Fruit fly (Drosophila melanogaster) Kc167 (cell line): ENCODE measurements around the gene Reg-2.

ENCODE experiments used
- Myc ChIP-seq: fragments of >200 bp; optimal IDR thresholded peaks from 2 replicates; lab custom pipeline; 2017; ENCODE audit warnings: missing external identifiers
- Sin3A ChIP-seq: fragments of >200 bp; optimal IDR thresholded peaks from 2 replicates; lab custom pipeline; 2018; ENCODE audit warnings: missing external identifiers
- h ChIP-seq: fragments of >200 bp; optimal IDR thresholded peaks from 3 replicates; lab custom pipeline; 2018; ENCODE audit warnings: missing external identifiers
- insv ChIP-seq: fragments of >200 bp; optimal IDR thresholded peaks from 3 replicates; lab custom pipeline; 2018; ENCODE audit warnings: missing external identifiers
- psq ChIP-seq: fragments of >200 bp; optimal IDR thresholded peaks from 2 replicates; lab custom pipeline; 2017; ENCODE audit warnings: missing external identifiers
- ttk ChIP-seq: sonication (Bioruptor generic); optimal IDR thresholded peaks from 2 replicates; lab custom pipeline; 2017; ENCODE audit warnings: missing external identifiers

Gene Reg-2

DNA sequence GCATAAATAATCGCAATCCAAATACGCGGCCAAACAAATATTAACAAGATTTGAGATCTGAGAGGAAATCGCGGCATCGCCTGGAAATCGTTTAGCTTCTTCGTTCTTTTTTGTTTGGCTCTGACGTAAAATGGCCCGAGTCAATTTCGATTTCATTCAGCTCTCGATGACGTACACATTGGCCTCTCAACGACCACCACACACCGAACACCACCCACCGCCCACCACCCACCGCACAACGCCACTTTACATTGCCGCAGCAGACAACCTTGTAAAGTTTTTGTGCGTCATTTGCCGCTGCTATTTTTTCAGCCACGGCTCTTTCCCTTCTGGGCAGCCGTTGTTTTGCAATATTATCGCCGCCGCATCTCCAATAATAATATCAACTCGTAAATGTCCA lies 25.7 kb upstream of the Reg-2 start:
- TF ChIP-seq ttk (lab: Kevin White, UChicago): no peak
- no peak for TF ChIP-seq Sin3A (lab: Kevin White, UChicago)
- TF ChIP-seq psq: no peak
- no peak for TF ChIP-seq h (lab: Kevin White, UChicago)
- no peak for TF ChIP-seq insv (lab: Kevin White, UChicago)
- no peak for TF ChIP-seq Myc (lab: Kevin White, UChicago)

DNA sequence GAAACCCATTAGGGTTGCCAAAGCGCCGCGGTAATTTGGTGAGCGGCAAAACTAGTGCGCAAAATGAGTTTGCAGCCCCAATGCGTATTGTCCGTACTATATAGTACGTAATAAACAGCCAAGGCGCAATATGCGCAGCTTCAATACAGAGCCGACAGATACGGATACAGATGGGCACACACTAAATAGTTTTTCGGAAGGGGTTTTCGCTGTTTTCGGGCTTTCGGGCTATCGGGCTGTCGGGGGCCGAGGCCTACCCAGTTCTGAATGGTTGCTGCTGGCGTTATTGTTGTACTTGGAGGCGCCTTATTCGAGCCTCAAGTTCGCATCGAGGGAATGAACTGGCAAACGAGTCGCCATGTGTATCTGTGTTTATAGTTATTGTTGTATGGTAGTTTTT lies 24.3 kb upstream of the Reg-2 start:
- no peak for TF ChIP-seq ttk (lab: Kevin White, UChicago)
- no peak for TF ChIP-seq psq
- TF ChIP-seq Sin3A (lab: Kevin White, UChicago): no peak
- TF ChIP-seq insv (lab: Kevin White, UChicago): no peak
- TF ChIP-seq h (lab: Kevin White, UChicago): no peak

DNA sequence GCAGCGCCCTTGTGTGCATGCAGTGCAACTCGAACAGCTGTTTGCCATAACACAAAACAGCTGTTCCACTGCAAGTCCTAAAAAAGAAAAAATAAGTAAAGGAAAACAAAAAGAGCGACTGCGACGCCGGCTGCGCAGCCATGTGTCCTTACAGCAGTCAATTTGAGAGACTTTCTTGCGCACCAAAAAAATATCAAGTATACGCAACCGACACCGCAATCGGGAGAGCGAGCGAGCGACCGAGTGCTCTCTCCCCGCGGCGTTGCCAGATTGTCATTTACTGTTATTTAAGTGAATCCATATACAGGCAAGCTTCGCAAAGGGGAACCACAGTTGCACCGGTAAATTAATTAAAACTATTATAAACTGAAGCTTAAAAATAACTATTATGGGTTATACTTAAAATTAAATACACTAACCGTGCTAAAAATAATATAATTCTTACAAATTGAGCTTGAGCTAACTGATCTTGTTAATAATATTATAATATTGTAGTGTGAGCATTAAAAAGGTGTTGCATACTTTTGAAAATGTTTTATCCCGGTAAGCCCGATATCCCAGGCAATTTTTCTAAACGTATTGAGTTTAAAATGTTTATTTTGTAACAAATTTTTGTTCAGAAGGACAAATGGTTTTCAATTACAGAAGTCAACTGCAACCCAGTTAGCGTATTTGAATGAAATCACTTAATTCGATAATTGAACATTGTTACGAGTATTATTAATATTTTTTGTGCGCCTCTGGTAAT lies 23.7 kb upstream of the Reg-2 start:
- no peak for TF ChIP-seq Sin3A (lab: Kevin White, UChicago)
- TF ChIP-seq ttk (lab: Kevin White, UChicago): no peak
- TF ChIP-seq psq: no peak
- TF ChIP-seq h (lab: Kevin White, UChicago): no peak
- no peak for TF ChIP-seq insv (lab: Kevin White, UChicago)
- no peak for TF ChIP-seq Myc (lab: Kevin White, UChicago)

DNA sequence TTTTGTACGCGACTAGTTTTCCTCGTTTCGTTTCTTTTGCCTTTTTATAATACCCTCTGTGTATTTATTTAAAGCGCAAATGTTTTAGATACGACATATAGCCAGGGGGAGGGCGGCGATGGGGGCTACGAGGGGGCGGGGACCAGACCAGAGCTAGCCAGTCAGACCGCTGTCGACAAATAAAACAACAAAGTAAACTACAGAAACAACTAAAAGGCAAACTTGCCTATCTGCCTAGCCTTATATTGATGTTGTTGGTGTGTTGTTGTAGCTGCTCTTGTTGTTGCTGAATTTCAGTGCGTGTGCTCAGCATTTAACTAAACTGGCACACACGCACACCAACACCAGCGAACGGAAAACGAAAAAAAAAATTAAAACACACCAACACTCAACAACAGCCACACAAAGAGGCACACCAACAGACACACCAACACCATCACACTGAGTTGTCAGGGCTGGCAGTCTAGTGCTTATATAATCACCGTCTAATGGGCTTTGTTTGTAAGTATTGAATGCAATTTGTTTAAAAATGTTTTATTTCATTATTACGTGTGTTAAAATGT lies 23.1 kb upstream of the Reg-2 start:
- no peak for TF ChIP-seq h (lab: Kevin White, UChicago)
- no peak for TF ChIP-seq Myc (lab: Kevin White, UChicago)
- no peak for TF ChIP-seq Sin3A (lab: Kevin White, UChicago)
- no peak for TF ChIP-seq psq
- no peak for TF ChIP-seq insv (lab: Kevin White, UChicago)
- TF ChIP-seq ttk (lab: Kevin White, UChicago): no peak

DNA sequence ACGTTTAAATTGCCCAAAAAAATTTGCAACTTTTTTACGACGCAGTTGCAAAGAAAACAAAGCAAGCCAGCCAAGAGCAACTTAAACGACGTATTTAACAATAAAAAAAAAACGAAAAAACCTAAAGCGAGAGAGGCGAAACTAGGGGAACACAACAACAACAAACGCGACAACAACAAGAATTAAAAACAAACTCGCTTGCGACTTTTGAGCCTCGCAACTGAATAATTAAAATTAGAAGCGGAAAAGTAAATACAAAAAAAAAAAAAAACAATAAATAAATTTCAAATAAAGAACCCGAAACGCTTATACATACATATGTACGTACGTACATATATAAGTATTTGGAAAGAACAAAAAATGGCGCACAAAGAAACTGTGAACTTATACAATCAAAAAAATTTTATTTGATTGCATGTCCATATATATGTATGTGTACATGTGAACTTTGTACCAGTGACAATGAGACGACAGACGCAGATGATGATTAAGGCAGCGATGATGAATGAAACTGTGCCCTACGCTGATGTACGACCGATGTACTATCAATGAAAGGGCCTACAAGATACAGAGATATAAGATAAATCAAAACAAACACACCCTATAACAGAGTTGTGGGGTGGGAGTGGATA lies 22.4 kb upstream of the Reg-2 start:
- no peak for TF ChIP-seq psq
- no peak for TF ChIP-seq ttk (lab: Kevin White, UChicago)
- TF ChIP-seq Sin3A (lab: Kevin White, UChicago): no peak

DNA sequence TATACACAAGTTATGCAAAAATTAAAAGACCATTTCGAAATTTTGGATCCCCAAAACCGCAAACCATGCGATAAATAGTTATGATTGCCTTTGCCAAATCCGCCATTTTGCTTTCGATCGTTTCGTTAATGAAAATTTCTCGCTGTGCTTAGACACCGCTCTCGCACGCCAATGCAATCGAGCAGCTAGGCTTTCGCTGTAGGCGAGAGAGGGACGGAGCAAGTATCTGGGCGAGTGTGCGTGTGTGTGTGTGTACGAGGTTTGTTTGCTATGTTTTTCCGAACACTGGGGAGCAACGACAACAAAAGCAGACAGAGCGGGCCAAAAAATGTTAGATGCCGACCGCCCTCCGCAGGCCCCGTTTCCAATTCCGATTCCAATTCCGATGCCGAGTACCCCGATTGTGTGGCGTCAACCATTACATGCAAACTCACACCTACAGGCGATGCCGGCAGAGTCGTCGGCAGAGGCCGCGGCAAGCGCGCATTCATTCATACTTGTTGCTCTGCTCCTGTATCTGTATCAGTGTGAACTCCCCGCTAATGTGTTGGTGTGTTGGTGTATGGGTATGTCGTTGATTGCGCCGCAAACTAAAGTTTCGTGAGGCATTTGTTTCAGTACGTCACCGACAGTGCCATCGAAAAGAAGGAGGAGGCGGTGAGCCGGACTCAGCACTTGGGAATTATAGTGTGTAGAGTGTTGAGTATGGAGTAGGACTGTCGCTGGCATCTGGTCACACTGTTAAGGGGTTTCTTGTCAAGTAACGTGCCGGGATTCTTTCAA lies 21.6 kb upstream of the Reg-2 start:
- TF ChIP-seq Sin3A (lab: Kevin White, UChicago) (no peak), Myc (lab: Kevin White, UChicago) (no peak), psq (no peak), ttk (lab: Kevin White, UChicago) (no peak), h (lab: Kevin White, UChicago) (no peak), insv (lab: Kevin White, UChicago) (no peak)

DNA sequence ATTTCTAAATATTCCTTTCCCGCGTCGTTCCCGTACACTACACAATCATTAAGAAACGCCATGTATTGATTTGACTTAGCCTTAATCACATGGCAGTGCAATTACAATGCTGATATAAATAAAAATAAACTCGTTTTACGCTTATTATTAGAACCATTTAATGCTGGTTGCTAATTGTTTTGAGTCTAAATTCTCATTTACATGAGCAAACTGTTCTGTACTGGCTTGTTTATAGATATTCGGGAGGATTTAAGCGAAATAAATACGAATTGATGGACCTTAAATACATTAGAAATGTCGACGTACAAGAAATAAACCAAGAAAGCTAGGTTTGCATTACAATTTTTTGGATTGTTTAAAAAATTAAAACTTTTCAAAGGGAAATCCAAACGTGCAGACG lies 21.0 kb upstream of the Reg-2 start:
- TF ChIP-seq Sin3A (lab: Kevin White, UChicago): no peak
- TF ChIP-seq Myc (lab: Kevin White, UChicago): no peak
- TF ChIP-seq h (lab: Kevin White, UChicago): no peak
- TF ChIP-seq ttk (lab: Kevin White, UChicago): no peak
- TF ChIP-seq psq: no peak
- TF ChIP-seq insv (lab: Kevin White, UChicago): no peak

DNA sequence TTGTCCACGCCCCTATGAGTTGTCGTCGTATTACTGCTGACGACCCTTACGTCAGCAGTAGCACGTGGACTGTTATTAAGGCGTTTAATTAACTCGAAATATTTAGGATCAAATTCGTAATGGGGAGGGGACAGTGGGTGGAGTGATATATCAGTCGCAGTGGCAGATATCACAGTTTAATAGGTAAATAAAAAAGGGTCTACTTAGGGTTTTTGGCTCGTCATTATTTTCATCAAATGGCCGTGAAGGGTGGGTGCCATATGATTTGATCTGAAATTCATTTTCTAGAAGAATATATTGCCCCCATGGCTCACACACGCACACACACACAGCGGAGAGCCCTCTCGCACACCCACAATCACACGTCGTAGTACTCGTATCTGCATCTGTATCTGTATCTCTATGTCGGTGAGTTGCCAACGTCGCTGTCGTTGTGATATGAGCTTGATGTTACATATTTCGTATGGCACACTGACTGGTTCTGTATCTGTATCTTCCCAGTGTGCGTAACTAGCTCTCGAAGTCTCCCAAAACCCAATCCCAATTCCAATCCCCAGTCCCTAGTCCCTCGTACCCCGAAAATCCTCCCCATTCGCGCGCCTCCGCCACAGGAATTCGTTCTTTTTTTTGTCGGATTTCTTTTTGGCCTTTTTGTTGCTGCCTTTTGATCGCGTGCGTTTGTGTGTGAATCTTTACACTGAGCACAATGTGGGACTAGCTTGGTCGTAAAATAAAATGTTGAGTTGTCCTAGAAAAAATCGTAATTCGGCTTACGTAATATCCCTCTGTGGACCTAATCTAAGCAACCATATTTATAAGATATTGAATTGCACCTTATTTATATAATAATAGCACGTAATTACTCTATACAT lies 20.4 kb upstream of the Reg-2 start:
- TF ChIP-seq Myc (lab: Kevin White, UChicago) (no peak), ttk (lab: Kevin White, UChicago) (no peak), psq (no peak), insv (lab: Kevin White, UChicago) (no peak), Sin3A (lab: Kevin White, UChicago) (no peak), h (lab: Kevin White, UChicago) (no peak)

DNA sequence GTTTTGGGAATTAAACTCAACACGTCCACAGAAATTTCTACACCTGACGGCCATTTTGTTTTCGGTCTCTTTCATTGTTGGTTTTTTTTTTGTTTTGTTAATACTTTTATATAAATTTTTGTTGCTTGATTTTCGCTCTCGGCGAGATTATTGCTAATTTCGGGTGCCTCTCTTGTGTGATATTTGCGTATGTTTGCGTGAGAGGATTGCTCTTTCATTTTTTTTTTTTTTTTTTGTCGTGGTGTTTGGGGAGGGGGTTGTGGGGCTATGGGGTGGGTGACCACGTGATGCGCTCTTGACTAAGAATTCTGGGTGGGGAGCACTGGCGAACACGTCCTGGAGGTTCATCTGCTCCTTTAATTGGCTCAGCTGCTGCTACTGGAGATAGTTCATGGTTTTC lies 19.5 kb upstream of the Reg-2 start:
- TF ChIP-seq insv (lab: Kevin White, UChicago) (no peak), psq (no peak), Sin3A (lab: Kevin White, UChicago) (no peak), Myc (lab: Kevin White, UChicago) (no peak), ttk (lab: Kevin White, UChicago) (no peak), h (lab: Kevin White, UChicago) (no peak)

DNA sequence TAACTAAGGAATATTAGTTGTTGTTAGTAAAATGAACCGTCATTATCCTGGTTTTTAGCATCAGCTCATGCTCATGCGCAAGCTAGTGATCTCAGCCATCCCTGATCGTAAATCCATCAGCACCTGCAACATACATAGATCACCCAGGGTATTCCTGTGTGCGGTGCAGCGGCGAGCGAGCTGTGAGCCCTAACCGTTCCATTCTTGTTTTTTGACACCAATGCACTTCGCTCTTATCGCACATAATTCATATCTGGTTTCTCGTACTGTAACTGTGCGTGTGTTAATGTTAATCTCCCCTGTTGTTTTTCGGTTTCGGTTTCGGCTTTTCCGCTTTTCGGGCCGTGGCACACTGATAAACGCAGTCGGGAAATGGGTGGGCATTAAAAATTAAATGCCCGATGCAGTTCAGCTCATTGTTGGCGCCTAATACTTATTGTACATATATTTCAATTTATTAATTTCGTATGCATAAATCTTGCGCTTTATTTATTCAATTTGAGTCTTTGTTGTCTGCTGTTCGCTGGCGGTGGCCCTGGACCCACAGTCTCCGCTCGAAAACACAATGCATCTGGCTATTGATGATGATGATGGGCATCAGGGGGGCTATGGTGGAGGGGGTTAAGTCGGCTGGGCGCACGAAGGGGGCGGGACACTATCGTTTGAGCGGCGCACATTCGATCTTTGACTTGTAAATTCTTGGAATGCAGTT lies 18.0 kb upstream of the Reg-2 start:
- no peak for TF ChIP-seq ttk (lab: Kevin White, UChicago)
- TF ChIP-seq psq: no peak
- no peak for TF ChIP-seq Sin3A (lab: Kevin White, UChicago)
- no peak for TF ChIP-seq insv (lab: Kevin White, UChicago)
- TF ChIP-seq h (lab: Kevin White, UChicago): no peak
- TF ChIP-seq Myc (lab: Kevin White, UChicago): no peak
